Fruit fly (Drosophila melanogaster): ENCODE data around the gene Dus4.

Gene Dus4

dm6 chr2L:19021278-19022220, 41.5 kb upstream of the Dus4 start (continued):
- TF ChIP-seq CG3995 (GFP tag; optimal IDR thresholded peaks at IDR 0.05): no peak
- no peak for TF ChIP-seq CG9876 (GFP tag; optimal IDR thresholded peaks at IDR 0.05)
- TF ChIP-seq CG10147 (GFP tag; optimal IDR thresholded peaks at IDR 0.05): peak; percentile 86
- peak; percentile 38; the same call in 1 of the 2 replicates for TF ChIP-seq Nf-YA (GFP tag; IDR thresholded peaks at IDR 0.05)
- TF ChIP-seq pros (GFP tag; optimal IDR thresholded peaks at IDR 0.05): no peak
- peak; percentile 13 for TF ChIP-seq CG13123 (GFP tag; optimal IDR thresholded peaks at IDR 0.05)
- TF ChIP-seq stc (GFP tag; IDR thresholded peaks at IDR 0.05): 0 out of 2 replicates have a peak, but pooled peaks have one; percentile 39
- TF ChIP-seq CG13296 (GFP tag; optimal IDR thresholded peaks at IDR 0.05): peak; percentile 80
- peak; percentile 24 for TF ChIP-seq Myb (GFP tag; optimal IDR thresholded peaks at IDR 0.05)
- peak; percentile 81 for TF ChIP-seq odd (GFP tag; optimal IDR thresholded peaks at IDR 0.05)
- TF ChIP-seq CG30431 (GFP tag; optimal IDR thresholded peaks at IDR 0.05): peak; percentile 69
- no peak for TF ChIP-seq CG4404 (GFP tag; IDR thresholded peaks at IDR 0.05)
- TF ChIP-seq CG11504 (tag; optimal IDR thresholded peaks at IDR 0.05): peak; percentile 86
- no peak for TF ChIP-seq unc-4 (GFP tag; IDR thresholded peaks at IDR 0.05; ENCODE audit: partially characterized antibody)
- TF ChIP-seq wek (GFP tag; optimal IDR thresholded peaks at IDR 0.05): no peak
- TF ChIP-seq CG3726 (GFP tag; IDR thresholded peaks at IDR 0.05): no peak
- TF ChIP-seq CG2129 (GFP tag; IDR thresholded peaks at IDR 0.05; ENCODE audit: partially characterized antibody): no peak
- peak; percentile 32 for TF ChIP-seq Usf (GFP tag; optimal IDR thresholded peaks at IDR 0.05)
- 0 out of 2 replicates have a peak, but pooled peaks have one; percentile 24 for TF ChIP-seq MBD-R2 (GFP tag; IDR thresholded peaks at IDR 0.05)
- peak; percentile 57 for TF ChIP-seq ind (GFP tag; optimal IDR thresholded peaks at IDR 0.05)
- TF ChIP-seq CG17186 (GFP tag; optimal IDR thresholded peaks at IDR 0.05): no peak
- no peak for TF ChIP-seq al (GFP tag; IDR thresholded peaks at IDR 0.05)
- no peak for TF ChIP-seq btn (GFP tag; optimal IDR thresholded peaks at IDR 0.05)
- no peak; the same call in 1 of the 2 replicates for TF ChIP-seq rib (GFP tag; IDR thresholded peaks at IDR 0.05)
- peak; percentile 80 for TF ChIP-seq CG34376 (GFP tag; optimal IDR thresholded peaks at IDR 0.05)
- TF ChIP-seq CG4617 (GFP tag; optimal IDR thresholded peaks at IDR 0.05; ENCODE audit: borderline replicate concordance): no peak
- no peak for TF ChIP-seq aop (GFP tag; IDR thresholded peaks at IDR 0.05)
- TF ChIP-seq nom (GFP tag; optimal IDR thresholded peaks at IDR 0.05): peak; percentile 74
- no peak for TF ChIP-seq nerfin-2 (GFP tag; IDR thresholded peaks at IDR 0.05; ENCODE audit: partially characterized antibody)
- peak; percentile 89 for TF ChIP-seq CG8924 (tag; optimal IDR thresholded peaks at IDR 0.05)
- peak; percentile 83 for TF ChIP-seq CG17385 (GFP tag; optimal IDR thresholded peaks at IDR 0.05)
- no peak for TF ChIP-seq usp (GFP tag; optimal IDR thresholded peaks at IDR 0.05)
- peak; percentile 91 for TF ChIP-seq CG18599 (GFP tag; optimal IDR thresholded peaks at IDR 0.05)
- TF ChIP-seq sd (tag; optimal IDR thresholded peaks at IDR 0.05): peak; percentile 53
- peak; percentile 75 for TF ChIP-seq az2 (GFP tag; optimal IDR thresholded peaks at IDR 0.05)
- TF ChIP-seq CG6272 (GFP tag; IDR thresholded peaks at IDR 0.05): no peak
- TF ChIP-seq cas (GFP tag; IDR thresholded peaks at IDR 0.05): no peak; the same call in 1 of the 2 replicates
- TF ChIP-seq Doc2 (GFP tag; IDR thresholded peaks at IDR 0.05): no peak
- no peak for TF ChIP-seq Camta (GFP tag; optimal IDR thresholded peaks at IDR 0.05)
- peak; percentile 36 for TF ChIP-seq Lhr (GFP tag; optimal IDR thresholded peaks at IDR 0.05)
- TF ChIP-seq Trl (optimal IDR thresholded peaks at IDR 0.05): no peak
- TF ChIP-seq Trl (GFP tag; optimal IDR thresholded peaks at IDR 0.05): peak; percentile 6
- no peak for TF ChIP-seq CG15479 (GFP tag; optimal IDR thresholded peaks at IDR 0.05)
- no peak for TF ChIP-seq Dip3 (GFP tag; optimal IDR thresholded peaks at IDR 0.05)
- TF ChIP-seq HLH54F (GFP tag; optimal IDR thresholded peaks at IDR 0.05): peak; percentile 51
- peak in 1 of 2 experiments; percentile 44 for TF ChIP-seq insv (GFP tag; optimal IDR thresholded peaks at IDR 0.05)
- TF ChIP-seq CG17912 (GFP tag; optimal IDR thresholded peaks at IDR 0.05): no peak
- TF ChIP-seq Ravus (GFP tag; IDR thresholded peaks at IDR 0.05): no peak
- TF ChIP-seq CG13894 (tag; optimal IDR thresholded peaks at IDR 0.05): peak; percentile 55

All from whole organism, embryonic.